Fruit fly (Drosophila melanogaster) whole organism, embryonic: ENCODE data around the gene RNF220.

Experiments
- Adf1 ChIP-seq: fragments of 200-800 bp; sonication (Bioruptor generic); IDR thresholded peaks from 2 replicates; pipeline ENCODE4 v1.3.6; 2022; ENCODE audit warnings: missing biosample characterization, missing genetic modification characterization
- C15 ChIP-seq: fragments of 200-800 bp; sonication (Bioruptor generic); IDR thresholded peaks from 3 replicates; pipeline ENCODE4 v1.3.6; 2022; ENCODE audit warnings: missing biosample characterization, missing genetic modification characterization
- CG10543 ChIP-seq: fragments of 200-800 bp; sonication (Bioruptor generic); optimal IDR thresholded peaks from 3 replicates; lab custom pipeline; 2017; ENCODE audit warnings: missing biosample characterization, mild to moderate bottlenecking, missing genetic modification characterization, moderate library complexity
- CG11093 ChIP-seq: fragments of 200-800 bp; sonication (Bioruptor generic); IDR thresholded peaks from 3 replicates; pipeline ENCODE4 v1.3.6; 2022; ENCODE audit warnings: missing biosample characterization, missing genetic modification characterization
- CG1233 ChIP-seq: fragments of 200-800 bp; sonication (Bioruptor generic); optimal IDR thresholded peaks from 4 replicates; lab custom pipeline; 2018; ENCODE audit warnings: missing biosample characterization, mild to moderate bottlenecking, missing genetic modification characterization
- CG14050 ChIP-seq: fragments of 200-800 bp; sonication (Bioruptor generic); IDR thresholded peaks from 3 replicates; pipeline ENCODE4 v1.3.6; 2022; ENCODE audit warnings: missing biosample characterization, missing genetic modification characterization
- CG15479 ChIP-seq: fragments of 200-800 bp; sonication (Bioruptor generic); optimal IDR thresholded peaks from 3 replicates; lab custom pipeline; 2019; ENCODE audit warnings: missing biosample characterization, mild to moderate bottlenecking, missing genetic modification characterization, moderate library complexity
- CG15601 ChIP-seq: fragments of 200-800 bp; sonication (Bioruptor generic); optimal IDR thresholded peaks from 3 replicates; lab custom pipeline; 2019; ENCODE audit warnings: missing biosample characterization, mild to moderate bottlenecking, missing genetic modification characterization, moderate library complexity
- CG1602 ChIP-seq: fragments of 200-800 bp; sonication (Bioruptor generic); optimal IDR thresholded peaks from 3 replicates; lab custom pipeline; 2016; ENCODE audit warnings: missing biosample characterization, missing genetic modification characterization
- CG18619 ChIP-seq: fragments of 200-800 bp; sonication (Bioruptor generic); optimal IDR thresholded peaks from 3 replicates; lab custom pipeline; 2017; ENCODE audit warnings: missing biosample characterization, mild to moderate bottlenecking, missing genetic modification characterization
- CG30020 ChIP-seq: fragments of 200-800 bp; optimal IDR thresholded peaks from 2 replicates; lab custom pipeline; 2019; ENCODE audit warnings: missing biosample characterization, mild to moderate bottlenecking, missing genetic modification characterization, moderate library complexity
- CG3065 ChIP-seq: fragments of 200-800 bp; sonication (Bioruptor generic); optimal IDR thresholded peaks from 2 replicates; lab custom pipeline; 2016; ENCODE audit warnings: missing biosample characterization, missing genetic modification characterization
- CG3407 ChIP-seq: fragments of 200-800 bp; sonication (Bioruptor generic); optimal IDR thresholded peaks from 2 replicates; lab custom pipeline; 2018; ENCODE audit warnings: missing biosample characterization, mild to moderate bottlenecking, missing genetic modification characterization
- CG34224 ChIP-seq: fragments of 200-800 bp; sonication (Bioruptor generic); IDR thresholded peaks from 3 replicates; pipeline ENCODE4 v1.3.6; 2022; ENCODE audit warnings: missing biosample characterization, missing genetic modification characterization; ENCODE audit not compliant: partially characterized antibody
- CG4617 ChIP-seq: fragments of 200-800 bp; sonication (Bioruptor generic); optimal IDR thresholded peaks from 3 replicates; lab custom pipeline; 2016; ENCODE audit warnings: missing biosample characterization, missing genetic modification characterization, borderline replicate concordance
- CG4820 ChIP-seq: fragments of 200-800 bp; sonication (Bioruptor generic); optimal IDR thresholded peaks from 3 replicates; lab custom pipeline; 2016; ENCODE audit warnings: missing biosample characterization, missing genetic modification characterization
- CG4854 ChIP-seq: fragments of 200-800 bp; sonication (Bioruptor generic); optimal IDR thresholded peaks from 2 replicates; lab custom pipeline; 2016; ENCODE audit warnings: missing biosample characterization, missing genetic modification characterization, inconsistent platforms
- CG5245 ChIP-seq: fragments of 200-800 bp; sonication (Bioruptor generic); optimal IDR thresholded peaks from 3 replicates; lab custom pipeline; 2016; ENCODE audit warnings: missing biosample characterization, missing genetic modification characterization
- CG6272 ChIP-seq: fragments of 200-800 bp; sonication (Bioruptor generic); IDR thresholded peaks from 2 replicates; pipeline ENCODE4 v1.3.6; 2022; ENCODE audit warnings: missing biosample characterization, missing genetic modification characterization
- CG6813 ChIP-seq: fragments of 200-800 bp; sonication (Bioruptor generic); optimal IDR thresholded peaks from 2 replicates; lab custom pipeline; 2017; ENCODE audit warnings: missing biosample characterization, missing genetic modification characterization, mild to moderate bottlenecking, moderate library complexity, missing genetic modification reagents
- CG7556 ChIP-seq: fragments of 200-800 bp; sonication (Bioruptor generic); optimal IDR thresholded peaks from 2 replicates; lab custom pipeline; 2017; ENCODE audit warnings: missing biosample characterization, mild to moderate bottlenecking, missing genetic modification characterization
- CG7745 ChIP-seq: fragments of 200-800 bp; sonication (Bioruptor generic); optimal IDR thresholded peaks from 2 replicates; lab custom pipeline; 2018; ENCODE audit warnings: missing biosample characterization, mild to moderate bottlenecking, missing genetic modification characterization, moderate library complexity
- CG7786 ChIP-seq: fragments of 200-800 bp; sonication (Bioruptor generic); optimal IDR thresholded peaks from 2 replicates; lab custom pipeline; 2016; ENCODE audit warnings: missing biosample characterization, missing genetic modification characterization
- CG8290 ChIP-seq, 3 experiments: fragments of 200-800 bp; sonication (Bioruptor generic); optimal IDR thresholded peaks; 2 replicates each; lab custom pipeline; 2016 to 2019; ENCODE audit warnings: missing biosample characterization in 3 of 3, missing genetic modification characterization in 3 of 3, mild to moderate bottlenecking in 2 of 3, moderate library complexity in 1 of 3
- Chrac-16 ChIP-seq: fragments of 200-800 bp; sonication (Bioruptor generic); optimal IDR thresholded peaks from 3 replicates; lab custom pipeline; 2016; ENCODE audit warnings: missing biosample characterization, missing genetic modification characterization
- Drgx ChIP-seq: fragments of 200-800 bp; sonication (Bioruptor generic); IDR thresholded peaks from 2 replicates; pipeline ENCODE4 v1.3.6; 2022; ENCODE audit warnings: missing biosample characterization, missing genetic modification characterization
- HLH3B ChIP-seq: fragments of 200-800 bp; sonication (Bioruptor generic); IDR thresholded peaks from 2 replicates; pipeline ENCODE4 v1.3.6; 2022; ENCODE audit warnings: missing biosample characterization, missing genetic modification characterization
- HLHmδ ChIP-seq: fragments of 200-800 bp; sonication (Bioruptor generic); optimal IDR thresholded peaks from 2 replicates; lab custom pipeline; 2018; ENCODE audit warnings: missing biosample characterization, mild to moderate bottlenecking, missing genetic modification characterization, moderate library complexity
- Kr ChIP-seq: fragments of 200-800 bp; sonication (Bioruptor generic); optimal IDR thresholded peaks from 2 replicates; lab custom pipeline; 2017; ENCODE audit warnings: missing biosample characterization, mild to moderate bottlenecking, missing genetic modification characterization
- Meics ChIP-seq: fragments of 200-800 bp; sonication (Bioruptor generic); optimal IDR thresholded peaks from 2 replicates; lab custom pipeline; 2017; ENCODE audit warnings: missing biosample characterization, mild to moderate bottlenecking, missing genetic modification characterization
- Side ChIP-seq: fragments of 200-800 bp; sonication (Bioruptor generic); optimal IDR thresholded peaks from 2 replicates; lab custom pipeline; 2016; ENCODE audit warnings: missing biosample characterization, missing genetic modification characterization
- Sry-δ ChIP-seq: fragments of 200-800 bp; sonication (Bioruptor generic); optimal IDR thresholded peaks from 2 replicates; lab custom pipeline; 2016; ENCODE audit warnings: missing biosample characterization, missing genetic modification characterization
- Taf1 ChIP-seq: fragments of 200-800 bp; sonication (Bioruptor generic); IDR thresholded peaks from 2 replicates; pipeline ENCODE4 v1.3.6; 2022; ENCODE audit warnings: missing biosample characterization, missing genetic modification characterization
- bsh ChIP-seq, 2 experiments: fragments of 200-800 bp; sonication (Bioruptor generic); optimal IDR thresholded peaks; 2 replicates each; lab custom pipeline; 2017 to 2018; ENCODE audit warnings: mild to moderate bottlenecking in 2 of 2, missing biosample characterization in 2 of 2, missing genetic modification characterization in 2 of 2, moderate library complexity in 1 of 2
- ci ChIP-seq: fragments of 200-800 bp; sonication (Bioruptor generic); IDR thresholded peaks from 3 replicates; pipeline ENCODE4 v1.3.6; 2022; ENCODE audit warnings: missing biosample characterization, missing genetic modification characterization
- crc ChIP-seq: fragments of 200-800 bp; sonication (Bioruptor generic); optimal IDR thresholded peaks from 2 replicates; lab custom pipeline; 2016; ENCODE audit warnings: missing biosample characterization, missing genetic modification characterization
- crp ChIP-seq, 2 experiments: fragments of 200-800 bp; sonication (Bioruptor generic); optimal IDR thresholded peaks; 2 replicates in 1 of 2; 3 replicates in 1 of 2; lab custom pipeline; 2017; ENCODE audit warnings: missing biosample characterization in 2 of 2, missing genetic modification characterization in 2 of 2, mild to moderate bottlenecking in 1 of 2, moderate library complexity in 1 of 2
- gcm ChIP-seq: fragments of 200-800 bp; sonication (Bioruptor generic); optimal IDR thresholded peaks from 2 replicates; lab custom pipeline; 2019; ENCODE audit warnings: missing biosample characterization, mild to moderate bottlenecking, missing genetic modification characterization, moderate library complexity
- hth ChIP-seq: fragments of >200 bp; optimal IDR thresholded peaks from 2 replicates; lab custom pipeline; 2017; ENCODE audit warnings: inconsistent platforms
- insv ChIP-seq, 2 experiments: fragments of 200-800 bp; sonication (Bioruptor generic); optimal IDR thresholded peaks; 3 replicates each; lab custom pipeline; 2016 to 2018; ENCODE audit warnings: missing biosample characterization in 2 of 2, missing genetic modification characterization in 2 of 2
- kni ChIP-seq: fragments of 200-800 bp; sonication (Bioruptor generic); optimal IDR thresholded peaks from 3 replicates; lab custom pipeline; 2017; ENCODE audit warnings: mild to moderate bottlenecking, missing biosample characterization, missing genetic modification reagents, missing genetic modification characterization
- lola ChIP-seq, 3 experiments: fragments of >200 bp in 2 of 3; fragments of 200-800 bp in 1 of 3; sonication (Bioruptor generic) in 1 of 3; optimal IDR thresholded peaks; 2 replicates each; lab custom pipeline; 2017 to 2019; ENCODE audit warnings: missing biosample characterization in 3 of 3, missing genetic modification characterization in 3 of 3, mild to moderate bottlenecking in 1 of 3, moderate library complexity in 1 of 3
- ro ChIP-seq: fragments of 200-800 bp; sonication (Bioruptor generic); IDR thresholded peaks from 2 replicates; pipeline ENCODE4 v1.3.6; 2022; ENCODE audit warnings: missing biosample characterization, missing genetic modification characterization
- shn ChIP-seq: fragments of 200-800 bp; sonication (Bioruptor generic); optimal IDR thresholded peaks from 3 replicates; lab custom pipeline; 2016; ENCODE audit warnings: missing biosample characterization, missing genetic modification characterization
- slou ChIP-seq: fragments of 200-800 bp; sonication (Bioruptor generic); optimal IDR thresholded peaks from 3 replicates; lab custom pipeline; 2016; ENCODE audit warnings: missing biosample characterization, missing genetic modification characterization
- sna ChIP-seq: fragments of 200-800 bp; sonication (Bioruptor generic); IDR thresholded peaks from 2 replicates; pipeline ENCODE4 v1.3.6; 2022; ENCODE audit warnings: missing biosample characterization, missing genetic modification characterization; ENCODE audit not compliant: partially characterized antibody
- sob ChIP-seq: fragments of 200-800 bp; sonication (Bioruptor generic); IDR thresholded peaks from 2 replicates; pipeline ENCODE4 v1.3.6; 2022; ENCODE audit warnings: missing biosample characterization, missing genetic modification characterization
- tup ChIP-seq: fragments of 200-800 bp; sonication (Bioruptor generic); optimal IDR thresholded peaks from 2 replicates; lab custom pipeline; 2016; ENCODE audit warnings: missing biosample characterization, mild to moderate bottlenecking, missing genetic modification characterization, moderate library complexity
- vnd ChIP-seq: fragments of 200-800 bp; sonication (Bioruptor generic); IDR thresholded peaks from 3 replicates; pipeline ENCODE4 v1.3.6; 2022; ENCODE audit warnings: missing biosample characterization, missing genetic modification characterization; ENCODE audit not compliant: partially characterized antibody

The RNF220 gene

DNA sequence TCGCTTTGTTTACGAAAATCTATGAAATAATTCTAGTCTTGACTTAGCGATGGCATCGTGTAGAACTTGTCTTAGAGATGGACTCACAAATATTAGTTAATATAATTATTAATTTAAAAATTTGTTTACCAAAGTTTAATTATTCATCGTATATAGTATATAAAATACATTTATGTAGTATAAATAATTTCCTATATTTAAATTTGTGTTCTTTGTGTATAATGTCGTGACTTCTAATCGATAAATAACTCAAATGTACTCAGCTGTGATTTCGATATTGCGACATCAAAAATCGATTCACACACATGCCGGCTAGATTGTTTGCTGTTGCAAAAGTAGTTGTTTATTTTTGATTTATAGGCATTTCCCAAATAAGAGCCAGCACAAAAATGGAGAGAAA, 35.9 kb downstream of the RNF220 start, which contains the start of the genes wfs1 and Nup133 (continued):
- TF ChIP-seq gcm (GFP tag; lab: Kevin White, UChicago) (no peak), CG10543 (GFP tag; lab: Kevin White, UChicago) (no peak), sna (GFP tag; lab: Robert Waterston, UW) (peak; percentile 97), HLHmδ (GFP tag; lab: Kevin White, UChicago) (no peak), Meics (GFP tag; lab: Kevin White, UChicago) (peak; percentile 76), Kr (GFP tag; lab: Kevin White, UChicago) (no peak), CG34224 (peak; percentile 91), CG11093 (no peak), HLH3B (GFP tag; lab: Robert Waterston, UW) (peak; percentile 72), Sry-δ (GFP tag; lab: Kevin White, UChicago) (peak; percentile 72), kni (GFP tag; lab: Kevin White, UChicago) (no peak), slou (GFP tag; lab: Kevin White, UChicago) (no peak), CG3407 (GFP tag; lab: Kevin White, UChicago) (peak; percentile 55), CG1233 (GFP tag; lab: Kevin White, UChicago) (peak; percentile 69), CG3065 (peak; percentile 34), CG6272 (GFP tag; lab: Robert Waterston, UW) (peak; percentile 45; the same call in 1 of the 2 replicates), tup (GFP tag; lab: Kevin White, UChicago) (no peak), CG5245 (GFP tag; lab: Kevin White, UChicago) (peak; percentile 32), C15 (GFP tag; lab: Robert Waterston, UW) (0 out of 3 replicates have a peak, but pooled peaks have one; percentile 48), CG4820 (GFP tag; lab: Kevin White, UChicago) (peak; percentile 63), vnd (GFP tag; lab: Robert Waterston, UW) (peak; percentile 81; the same call in 2 of the 3 replicates), CG15601 (tag; lab: Kevin White, UChicago) (peak; percentile 86), lola (GFP tag; optimal IDR thresholded peaks at IDR 0.05; lab: Kevin White, UChicago) (peak in 1 of 3 experiments; percentile 87), CG8290 (GFP tag; optimal IDR thresholded peaks at IDR 0.05; lab: Kevin White, UChicago) (no peak), CG8290 (tag; optimal IDR thresholded peaks at IDR 0.05; lab: Kevin White, UChicago) (no peak), ci (GFP tag; lab: Robert Waterston, UW) (0 out of 3 replicates have a peak, but pooled peaks have one; percentile 16), CG7786 (no peak), CG7556 (GFP tag; lab: Kevin White, UChicago) (no peak), CG7745 (no peak), Adf1 (GFP tag; lab: Robert Waterston, UW) (0 out of 2 replicates have a peak, but pooled peaks have one; percentile 31), CG14050 (peak; percentile 46; the same call in 1 of the 3 replicates), crp (GFP tag; optimal IDR thresholded peaks at IDR 0.05; lab: Kevin White, UChicago) (peak in 1 of 2 experiments; percentile 52), CG1602 (peak; percentile 78), ro (no peak), CG18619 (peak; percentile 49), shn (GFP tag; lab: Kevin White, UChicago) (no peak), Side (GFP tag; lab: Kevin White, UChicago) (no peak), CG15479 (peak; percentile 86), Taf1 (GFP tag; lab: Robert Waterston, UW) (no peak), insv (GFP tag; optimal IDR thresholded peaks at IDR 0.05; lab: Kevin White, UChicago) (peak in 1 of 2 experiments; percentile 14), Chrac-16 (GFP tag; lab: Kevin White, UChicago) (peak; percentile 69), hth (lab: Kevin White, UChicago) (no peak), bsh (GFP tag; optimal IDR thresholded peaks at IDR 0.05; lab: Kevin White, UChicago) (peak in 1 of 2 experiments; percentile 82), sob (GFP tag; lab: Robert Waterston, UW) (peak; percentile 78), CG4617 (GFP tag; lab: Kevin White, UChicago) (peak; percentile 64), CG6813 (GFP tag; lab: Kevin White, UChicago) (peak; percentile 31), crc (GFP tag; lab: Kevin White, UChicago) (no peak), CG4854 (GFP tag; lab: Kevin White, UChicago) (no peak), CG30020 (tag; lab: Kevin White, UChicago) (no peak), Drgx (GFP tag; lab: Robert Waterston, UW) (no peak; the same call in 1 of the 2 replicates)
